Worm (Caenorhabditis elegans) whole organism, L2 larva: ENCODE measurements around the gene asp-8.

Source experiments
- aly-2 ChIP-seq: fragments of 150-350 bp; optimal IDR thresholded peaks from 2 replicates; lab custom pipeline; 2014; ENCODE audit warnings: missing biosample characterization, missing genetic modification characterization
- egl-27 ChIP-seq: sonication (generic microtip); optimal IDR thresholded peaks from 3 replicates; lab custom pipeline; 2017; ENCODE audit warnings: missing biosample characterization, missing genetic modification reagents, missing genetic modification characterization
- nhr-25 ChIP-seq: fragments of 150-350 bp; sonication (generic microtip); optimal IDR thresholded peaks from 3 replicates; lab custom pipeline; 2014; ENCODE audit warnings: missing biosample characterization, missing genetic modification characterization
- unc-39 ChIP-seq: fragments of 150-350 bp; optimal IDR thresholded peaks from 2 replicates; lab custom pipeline; 2014; ENCODE audit warnings: missing biosample characterization, missing genetic modification characterization

DNA sequence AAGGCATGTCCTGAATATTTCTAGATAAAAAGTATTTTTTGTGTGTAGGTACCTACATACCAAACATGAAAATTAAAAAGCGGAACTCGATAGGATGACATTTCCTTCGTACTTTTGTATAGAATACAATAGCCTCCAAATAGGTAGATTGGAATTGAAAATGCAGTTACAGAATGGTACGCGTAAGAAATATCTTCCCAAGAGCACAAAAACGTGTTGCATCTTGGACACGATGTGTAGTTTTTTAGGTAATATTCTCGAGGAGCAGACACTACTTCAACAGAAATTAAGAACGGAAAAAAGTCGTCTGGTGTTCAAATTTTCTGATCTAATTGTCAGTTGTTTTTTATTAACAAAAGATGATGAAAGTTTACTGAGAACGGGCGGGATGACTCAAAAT, 36.9 kb upstream of the asp-8 start, which contains the start of gene srh-85:
- TF ChIP-seq egl-27 (tag; lab: Kevin White, UChicago) (no peak), unc-39 (tag; lab: Kevin White, UChicago) (no peak), aly-2 (no peak), nhr-25 (tag; lab: Kevin White, UChicago) (no peak)
